Worm (Caenorhabditis elegans) whole organism, young adult: Measurements from ENCODE around the gene cup-5.
A peak's percentile ranks its signal among the peaks of the same experiment; 100 is the strongest.

ENCODE experiments used
- B0035.1 ChIP-seq: sonication (generic microtip); optimal IDR thresholded peaks from 2 replicates; lab custom pipeline; 2016; ENCODE audit warnings: missing genetic modification characterization, mild to moderate bottlenecking, missing compliant biosample characterization, missing genotype, missing genetic modification reagents
- C06A6.2 ChIP-seq: fragments of 200-800 bp; sonication (Bioruptor generic); conservative IDR thresholded peaks from 2 replicates; pipeline ENCODE4 v1.3.6; 2022; ENCODE audit warnings: missing genetic modification characterization, missing compliant biosample characterization
- F52B5.7 ChIP-seq: sonication (generic microtip); optimal IDR thresholded peaks from 2 replicates; lab custom pipeline; 2016; ENCODE audit warnings: mild to moderate bottlenecking, missing genetic modification characterization, missing compliant biosample characterization
- F55B11.4 ChIP-seq: sonication (generic microtip); optimal IDR thresholded peaks from 2 replicates; lab custom pipeline; 2016; ENCODE audit warnings: missing compliant biosample characterization, missing genetic modification characterization, borderline replicate concordance; ENCODE audit not compliant: insufficient read depth
- K12H6.12 ChIP-seq: fragments of 200-800 bp; sonication (Bioruptor generic); optimal IDR thresholded peaks from 2 replicates; lab custom pipeline; 2018; ENCODE audit warnings: mild to moderate bottlenecking, missing genetic modification characterization, missing compliant biosample characterization
- T07F8.4 ChIP-seq: sonication (generic microtip); optimal IDR thresholded peaks from 2 replicates; lab custom pipeline; 2016; ENCODE audit warnings: mild to moderate bottlenecking, missing genetic modification characterization, moderate library complexity, missing compliant biosample characterization
- Y56A3A.18 ChIP-seq: fragments of 200-800 bp; sonication (Bioruptor generic); IDR thresholded peaks from 2 replicates; pipeline ENCODE4 v1.3.6; 2022; ENCODE audit warnings: missing genetic modification reagents, missing genetic modification characterization, missing compliant biosample characterization
- Y67H2A.10 ChIP-seq: fragments of 200-800 bp; sonication (Bioruptor generic); conservative IDR thresholded peaks from 2 replicates; pipeline ENCODE4 v1.3.6; 2022; ENCODE audit warnings: missing genetic modification reagents, missing genetic modification characterization, missing compliant biosample characterization
- aptf-2 ChIP-seq: fragments of 200-800 bp; sonication (Bioruptor generic); conservative IDR thresholded peaks from 2 replicates; pipeline ENCODE4 v1.3.6; 2022; ENCODE audit warnings: missing genetic modification reagents, missing genetic modification characterization, missing compliant biosample characterization
- aptf-3 ChIP-seq: fragments of 200-800 bp; sonication (Bioruptor generic); IDR thresholded peaks from 2 replicates; pipeline ENCODE4 v1.3.6; 2022; ENCODE audit warnings: missing genetic modification characterization, missing compliant biosample characterization
- atf-7 ChIP-seq: sonication (generic microtip); optimal IDR thresholded peaks from 2 replicates; lab custom pipeline; 2017; ENCODE audit warnings: mild to moderate bottlenecking, missing genetic modification characterization, missing compliant biosample characterization
- attf-5 ChIP-seq: fragments of 200-800 bp; sonication (Bioruptor generic); optimal IDR thresholded peaks from 2 replicates; lab custom pipeline; 2018; ENCODE audit warnings: mild to moderate bottlenecking, missing genetic modification characterization, missing compliant biosample characterization
- attf-6 ChIP-seq: fragments of 200-800 bp; sonication (Bioruptor generic); IDR thresholded peaks from 2 replicates; pipeline ENCODE4 v1.3.6; 2022; ENCODE audit warnings: missing genetic modification reagents, missing genetic modification characterization, missing compliant biosample characterization
- bed-1 ChIP-seq: fragments of 200-800 bp; sonication (Bioruptor generic); IDR thresholded peaks from 2 replicates; pipeline ENCODE4 v1.3.6; 2022; ENCODE audit warnings: missing genetic modification reagents, missing genetic modification characterization, missing compliant biosample characterization
- dox-1 ChIP-seq: fragments of 200-800 bp; sonication (Bioruptor generic); IDR thresholded peaks from 2 replicates; pipeline ENCODE4 v1.3.6; 2022; ENCODE audit warnings: missing genetic modification reagents, missing genetic modification characterization, missing compliant biosample characterization
- efl-1 ChIP-seq: fragments of 150-350 bp; optimal IDR thresholded peaks from 2 replicates; lab custom pipeline; 2014; ENCODE audit warnings: missing biosample characterization, missing genetic modification reagents, missing genetic modification characterization
- gei-17 ChIP-seq: fragments of 200-800 bp; sonication (Bioruptor generic); optimal IDR thresholded peaks from 2 replicates; lab custom pipeline; 2018; ENCODE audit warnings: mild to moderate bottlenecking, missing genetic modification characterization, missing compliant biosample characterization
- hlh-26 ChIP-seq: fragments of 200-800 bp; sonication (Bioruptor generic); conservative IDR thresholded peaks from 2 replicates; pipeline ENCODE4 v1.3.6; 2022; ENCODE audit warnings: missing genetic modification reagents, missing genetic modification characterization, missing compliant biosample characterization
- hmg-1.2 ChIP-seq: fragments of 200-800 bp; sonication (Bioruptor generic); IDR thresholded peaks from 2 replicates; pipeline ENCODE4 v1.3.6; 2022; ENCODE audit warnings: missing genetic modification reagents, missing genetic modification characterization, missing compliant biosample characterization
- lin-26 ChIP-seq: fragments of 200-800 bp; sonication (Bioruptor generic); IDR thresholded peaks from 2 replicates; pipeline ENCODE4 v1.3.6; 2022; ENCODE audit warnings: missing genetic modification reagents, missing genetic modification characterization, missing compliant biosample characterization
- lsy-27 ChIP-seq: sonication (generic microtip); optimal IDR thresholded peaks from 2 replicates; lab custom pipeline; 2017; ENCODE audit warnings: missing genetic modification characterization, mild to moderate bottlenecking, missing compliant biosample characterization, antibody characterized with exemption, missing genotype, borderline replicate concordance; ENCODE audit not compliant: insufficient read depth
- mes-4 ChIP-seq: sonication (generic microtip); optimal IDR thresholded peaks from 2 replicates; lab custom pipeline; 2016; ENCODE audit warnings: missing genotype, missing genetic modification characterization, missing compliant biosample characterization
- mxl-1 ChIP-seq: sonication (generic microtip); optimal IDR thresholded peaks from 2 replicates; lab custom pipeline; 2016; ENCODE audit warnings: missing genetic modification characterization, missing compliant biosample characterization
- nfyb-1 ChIP-seq: fragments of 200-800 bp; sonication (Bioruptor generic); IDR thresholded peaks from 2 replicates; pipeline ENCODE4 v1.3.6; 2022; ENCODE audit warnings: missing genetic modification reagents, missing genetic modification characterization, missing compliant biosample characterization
- rcor-1 ChIP-seq: fragments of 200-800 bp; sonication (Bioruptor generic); IDR thresholded peaks from 2 replicates; pipeline ENCODE4 v1.3.6; 2022; ENCODE audit warnings: missing genetic modification reagents, missing genetic modification characterization, missing compliant biosample characterization
- repo-1 ChIP-seq: sonication (generic microtip); optimal IDR thresholded peaks from 2 replicates; lab custom pipeline; 2017; ENCODE audit warnings: mild to moderate bottlenecking, missing genetic modification characterization, missing compliant biosample characterization
- sea-2 ChIP-seq: fragments of 200-800 bp; sonication (Bioruptor generic); IDR thresholded peaks from 2 replicates; pipeline ENCODE4 v1.3.6; 2022; ENCODE audit warnings: missing genetic modification characterization, missing compliant biosample characterization
- tlf-1 ChIP-seq: fragments of 200-800 bp; sonication (Bioruptor generic); optimal IDR thresholded peaks from 2 replicates; lab custom pipeline; 2018; ENCODE audit warnings: mild to moderate bottlenecking, missing genetic modification characterization, missing compliant biosample characterization
- unc-62 ChIP-seq: fragments of 150-350 bp; optimal IDR thresholded peaks from 2 replicates; lab custom pipeline; 2014; ENCODE audit warnings: missing biosample characterization, missing genetic modification reagents, missing genetic modification characterization
- zfh-2 ChIP-seq: fragments of 200-800 bp; sonication (Bioruptor generic); conservative IDR thresholded peaks from 2 replicates; pipeline ENCODE4 v1.3.6; 2022; ENCODE audit warnings: missing genetic modification reagents, missing genetic modification characterization, missing compliant biosample characterization
- zim-3 ChIP-seq: sonication (generic microtip); optimal IDR thresholded peaks from 2 replicates; lab custom pipeline; 2017; ENCODE audit warnings: mild to moderate bottlenecking, missing genetic modification characterization, moderate library complexity, missing compliant biosample characterization
- ztf-28 ChIP-seq: fragments of 200-800 bp; sonication (Bioruptor generic); IDR thresholded peaks from 2 replicates; pipeline ENCODE4 v1.3.6; 2022; ENCODE audit warnings: missing genetic modification reagents, missing genetic modification characterization, missing compliant biosample characterization
- ztf-6 ChIP-seq: fragments of 200-800 bp; sonication (Bioruptor generic); IDR thresholded peaks from 2 replicates; pipeline ENCODE4 v1.3.6; 2022; ENCODE audit warnings: missing genetic modification reagents, missing genetic modification characterization, missing compliant biosample characterization

The cup-5 gene

ce11 chrIII:7545189-7545588 is 38.8 kb upstream of the cup-5 start:
- no peak for TF ChIP-seq ztf-6 (GFP tag; lab: Robert Waterston, UW)
- no peak for TF ChIP-seq aptf-2 (GFP tag; lab: Robert Waterston, UW)

ce11 chrIII:7548963-7549362 is 35.0 kb upstream of the cup-5 start:
- TF ChIP-seq bed-1 (GFP tag; lab: Robert Waterston, UW) (no peak), Y67H2A.10 (GFP tag; lab: Robert Waterston, UW) (no peak), K12H6.12 (tag; lab: Kevin White, UChicago) (peak; percentile 9), C06A6.2 (GFP tag; lab: Robert Waterston, UW) (no peak), nfyb-1 (GFP tag; lab: Robert Waterston, UW) (no peak), F52B5.7 (no peak), Y56A3A.18 (no peak)

DNA sequence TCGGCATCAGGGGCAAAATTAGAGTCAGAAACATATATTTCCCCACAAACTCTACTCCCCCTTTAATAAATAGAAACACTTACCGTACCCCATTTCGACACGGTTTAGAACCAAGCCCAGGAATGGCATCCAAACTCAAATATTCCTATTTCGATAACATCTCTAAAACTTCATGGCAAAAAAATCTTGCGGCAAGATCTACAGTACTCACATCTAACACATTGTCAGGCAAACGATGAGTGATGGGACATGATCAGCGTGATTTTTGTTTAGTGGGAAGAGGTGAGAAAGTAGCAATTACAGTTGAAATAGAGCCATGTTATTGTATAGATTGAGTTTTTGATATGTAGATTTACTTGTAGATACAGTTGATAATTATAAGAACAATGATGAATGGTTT is 33.0 kb upstream of the cup-5 start:
- TF ChIP-seq unc-62 (peak; percentile 18), lsy-27 (tag; lab: Kevin White, UChicago) (no peak), hmg-1.2 (GFP tag; lab: Robert Waterston, UW) (no peak)

ce11 chrIII:7552859-7553258 is 31.1 kb upstream of the cup-5 start:
- TF ChIP-seq lin-26 (GFP tag; lab: Robert Waterston, UW) (no peak), C06A6.2 (GFP tag; lab: Robert Waterston, UW) (no peak), B0035.1 (tag; lab: Kevin White, UChicago) (no peak), repo-1 (no peak), T07F8.4 (no peak), mxl-1 (tag; lab: Kevin White, UChicago) (no peak), aptf-3 (GFP tag; lab: Robert Waterston, UW) (no peak), gei-17 (no peak), mes-4 (no peak), ztf-28 (GFP tag; lab: Robert Waterston, UW) (no peak), F55B11.4 (tag; lab: Kevin White, UChicago) (no peak), hlh-26 (GFP tag; lab: Robert Waterston, UW) (no peak), efl-1 (GFP tag; lab: Kevin White, UChicago) (no peak), rcor-1 (GFP tag; lab: Robert Waterston, UW) (no peak), zim-3 (tag; lab: Kevin White, UChicago) (no peak), atf-7 (no peak), attf-6 (no peak), attf-5 (no peak), Y56A3A.18 (no peak), tlf-1 (no peak)

DNA sequence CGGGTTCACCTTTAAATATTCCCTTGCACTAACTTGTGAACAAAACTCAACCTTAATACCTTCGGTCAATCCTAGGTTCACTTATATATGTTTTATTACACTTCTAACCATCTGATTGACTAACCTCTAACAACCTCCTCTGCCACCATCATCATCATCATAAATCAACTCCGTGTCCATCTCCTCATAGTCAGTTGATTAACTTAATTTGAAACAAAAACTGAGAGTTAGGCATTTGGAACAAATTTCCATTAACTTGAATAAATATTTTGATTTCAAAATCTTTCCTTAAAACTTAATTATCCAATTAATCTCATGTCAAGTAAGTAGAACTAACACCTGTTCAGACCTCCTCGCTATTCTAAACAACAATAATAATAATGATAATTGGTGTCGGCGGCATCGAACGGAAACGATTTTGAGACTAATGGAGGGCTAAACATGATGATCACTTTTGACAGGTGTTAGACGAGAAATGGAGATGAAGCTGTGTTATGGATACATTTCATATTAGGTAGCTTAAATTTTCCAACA is 30.2 kb upstream of the cup-5 start:
- no peak for TF ChIP-seq dox-1
- no peak for TF ChIP-seq sea-2
- TF ChIP-seq zfh-2 (GFP tag; lab: Robert Waterston, UW): no peak
